Worm (Caenorhabditis elegans): ENCODE results near the gene hbl-1.

hbl-1 gene

ce11 chrX:5848703-5849102 lies 26.8 kb downstream of the hbl-1 start, which contains the start of gene atat-2:
Gene atat-2 (plus strand): TSS chrX:5849100.
- TF ChIP-seq ref-1 (GFP tag; conservative IDR thresholded peaks at IDR 0.05) (no peak), tab-1 (GFP tag; IDR thresholded peaks at IDR 0.05) (no peak)

- TF ChIP-seq ztf-29 (GFP tag; IDR thresholded peaks at IDR 0.05) (no peak), cog-1 (tag; optimal IDR thresholded peaks at IDR 0.05) (no peak), flt-1 (GFP tag; IDR thresholded peaks at IDR 0.05) (no peak), med-1 (GFP tag; optimal IDR thresholded peaks at IDR 0.05; ENCODE audit: insufficient read depth) (no peak), tab-1 (GFP tag; IDR thresholded peaks at IDR 0.05) (no peak), klf-2 (GFP tag; conservative IDR thresholded peaks at IDR 0.05) (no peak), ztf-23 (GFP tag; IDR thresholded peaks at IDR 0.05) (no peak), ref-1 (GFP tag; conservative IDR thresholded peaks at IDR 0.05) (no peak), T22C8.4 (GFP tag; IDR thresholded peaks at IDR 0.05) (no peak)
Observed at ce11 chrX:5850472-5850871, 28.5 kb downstream of the hbl-1 start.

- no peak for TF ChIP-seq cog-1 (tag; optimal IDR thresholded peaks at IDR 0.05)
- no peak for TF ChIP-seq med-1 (GFP tag; optimal IDR thresholded peaks at IDR 0.05; ENCODE audit: insufficient read depth)
- no peak for TF ChIP-seq ztf-29 (GFP tag; IDR thresholded peaks at IDR 0.05)
- TF ChIP-seq klf-2 (GFP tag; conservative IDR thresholded peaks at IDR 0.05), result no peak
- TF ChIP-seq ztf-23 (GFP tag; IDR thresholded peaks at IDR 0.05), result no peak
- no peak for TF ChIP-seq T22C8.4 (GFP tag; IDR thresholded peaks at IDR 0.05)
- no peak for TF ChIP-seq tab-1 (GFP tag; IDR thresholded peaks at IDR 0.05)
- TF ChIP-seq flt-1 (GFP tag; IDR thresholded peaks at IDR 0.05), result no peak
- TF ChIP-seq ref-1 (GFP tag; conservative IDR thresholded peaks at IDR 0.05), result no peak
Observed at ce11 chrX:5852113-5852512, 30.2 kb downstream of the hbl-1 start.

ce11 chrX:5854163-5854451 lies 32.2 kb downstream of the hbl-1 start, which contains the start of gene hog-1:
Gene hog-1 (minus strand): TSS chrX:5854263.
- no peak for TF ChIP-seq T22C8.4 (GFP tag; IDR thresholded peaks at IDR 0.05)
- TF ChIP-seq tab-1 (GFP tag; IDR thresholded peaks at IDR 0.05), result no peak
- no peak for TF ChIP-seq med-1 (GFP tag; optimal IDR thresholded peaks at IDR 0.05; ENCODE audit: insufficient read depth)
- TF ChIP-seq ztf-23 (GFP tag; IDR thresholded peaks at IDR 0.05), result no peak
- no peak for TF ChIP-seq klf-2 (GFP tag; conservative IDR thresholded peaks at IDR 0.05)
- no peak for TF ChIP-seq cog-1 (tag; optimal IDR thresholded peaks at IDR 0.05)
- TF ChIP-seq ref-1 (GFP tag; conservative IDR thresholded peaks at IDR 0.05), result no peak
- no peak for TF ChIP-seq flt-1 (GFP tag; IDR thresholded peaks at IDR 0.05)
- no peak for TF ChIP-seq ztf-29 (GFP tag; IDR thresholded peaks at IDR 0.05)

- no peak for TF ChIP-seq ref-1 (GFP tag; conservative IDR thresholded peaks at IDR 0.05)
- TF ChIP-seq klf-2 (GFP tag; conservative IDR thresholded peaks at IDR 0.05), result no peak
- TF ChIP-seq cog-1 (tag; optimal IDR thresholded peaks at IDR 0.05), result no peak
- 0 out of 2 replicates have a peak, but pooled peaks have one; percentile 16 for TF ChIP-seq T22C8.4 (GFP tag; IDR thresholded peaks at IDR 0.05)
Observed at ce11 chrX:5854452-5855234, 32.7 kb downstream of the hbl-1 start.

- TF ChIP-seq cog-1 (tag; optimal IDR thresholded peaks at IDR 0.05) (no peak), ref-1 (GFP tag; conservative IDR thresholded peaks at IDR 0.05) (no peak), klf-2 (GFP tag; conservative IDR thresholded peaks at IDR 0.05) (no peak), ztf-29 (GFP tag; IDR thresholded peaks at IDR 0.05) (no peak), T22C8.4 (GFP tag; IDR thresholded peaks at IDR 0.05) (no peak), tab-1 (GFP tag; IDR thresholded peaks at IDR 0.05) (no peak), med-1 (GFP tag; optimal IDR thresholded peaks at IDR 0.05; ENCODE audit: insufficient read depth) (no peak), ztf-23 (GFP tag; IDR thresholded peaks at IDR 0.05) (no peak), flt-1 (GFP tag; IDR thresholded peaks at IDR 0.05) (no peak)
Observed at ce11 chrX:5859161-5859560, 37.2 kb downstream of the hbl-1 start.

- TF ChIP-seq ztf-23 (GFP tag; IDR thresholded peaks at IDR 0.05), result no peak
Observed at ce11 chrX:5862408-5862807, 40.5 kb downstream of the hbl-1 start, which contains the start of gene ctbp-1. Gene ctbp-1 (plus strand): TSS chrX:5862708.

ce11 chrX:5868030-5868429 lies 46.1 kb downstream of the hbl-1 start:
- TF ChIP-seq cog-1 (tag; optimal IDR thresholded peaks at IDR 0.05) (no peak), ztf-23 (GFP tag; IDR thresholded peaks at IDR 0.05) (no peak), ztf-29 (GFP tag; IDR thresholded peaks at IDR 0.05) (no peak), tab-1 (GFP tag; IDR thresholded peaks at IDR 0.05) (no peak), flt-1 (GFP tag; IDR thresholded peaks at IDR 0.05) (no peak), klf-2 (GFP tag; conservative IDR thresholded peaks at IDR 0.05) (no peak), ref-1 (GFP tag; conservative IDR thresholded peaks at IDR 0.05) (no peak), med-1 (GFP tag; optimal IDR thresholded peaks at IDR 0.05; ENCODE audit: insufficient read depth) (no peak), T22C8.4 (GFP tag; IDR thresholded peaks at IDR 0.05) (no peak)

ce11 chrX:5869603-5870002 lies 47.7 kb downstream of the hbl-1 start:
- TF ChIP-seq flt-1 (GFP tag; IDR thresholded peaks at IDR 0.05) (no peak), tab-1 (GFP tag; IDR thresholded peaks at IDR 0.05) (no peak), klf-2 (GFP tag; conservative IDR thresholded peaks at IDR 0.05) (no peak), med-1 (GFP tag; optimal IDR thresholded peaks at IDR 0.05; ENCODE audit: insufficient read depth) (no peak), ref-1 (GFP tag; conservative IDR thresholded peaks at IDR 0.05) (no peak), ztf-29 (GFP tag; IDR thresholded peaks at IDR 0.05) (no peak), ztf-23 (GFP tag; IDR thresholded peaks at IDR 0.05) (no peak), T22C8.4 (GFP tag; IDR thresholded peaks at IDR 0.05) (no peak), cog-1 (tag; optimal IDR thresholded peaks at IDR 0.05) (no peak)

ce11 chrX:5872153-5872552 lies 50.2 kb downstream of the hbl-1 start:
- TF ChIP-seq ref-1 (GFP tag; conservative IDR thresholded peaks at IDR 0.05) (no peak), tab-1 (GFP tag; IDR thresholded peaks at IDR 0.05) (no peak)
